Fruit fly (Drosophila melanogaster) whole organism, embryonic: Measurements from ENCODE around the gene CG1764.
A peak's percentile ranks its signal among the peaks of the same experiment; 100 is the strongest.

Experiments
- CG10979 ChIP-seq: fragments of 200-800 bp; sonication (Bioruptor generic); optimal IDR thresholded peaks from 2 replicates; lab custom pipeline; 2018; ENCODE audit warnings: missing biosample characterization, mild to moderate bottlenecking, missing genetic modification characterization, moderate library complexity
- CG11247 ChIP-seq: fragments of 200-800 bp; sonication (Bioruptor generic); IDR thresholded peaks from 2 replicates; pipeline ENCODE4 v1.3.6; 2022; ENCODE audit warnings: missing biosample characterization, missing genetic modification characterization
- CG11504 ChIP-seq: fragments of 200-800 bp; sonication (Bioruptor generic); optimal IDR thresholded peaks from 3 replicates; lab custom pipeline; 2019; ENCODE audit warnings: missing biosample characterization, mild to moderate bottlenecking, missing genetic modification characterization, moderate library complexity
- CG11696 ChIP-seq: fragments of 200-800 bp; sonication (Bioruptor generic); IDR thresholded peaks from 2 replicates; pipeline ENCODE4 v1.3.6; 2022; ENCODE audit warnings: missing biosample characterization, missing genetic modification characterization
- CG11723 ChIP-seq: fragments of 200-800 bp; sonication (Bioruptor generic); optimal IDR thresholded peaks from 2 replicates; lab custom pipeline; 2017; ENCODE audit warnings: missing biosample characterization, mild to moderate bottlenecking, missing genetic modification characterization
- CG18262 ChIP-seq: fragments of 200-800 bp; optimal IDR thresholded peaks from 3 replicates; lab custom pipeline; 2019; ENCODE audit warnings: missing biosample characterization, mild to moderate bottlenecking, missing genetic modification characterization, moderate library complexity
- CG18599 ChIP-seq: fragments of 200-800 bp; sonication (Bioruptor generic); optimal IDR thresholded peaks from 3 replicates; lab custom pipeline; 2017; ENCODE audit warnings: missing biosample characterization, missing genetic modification characterization, mild to moderate bottlenecking, moderate library complexity, missing genetic modification reagents
- CG2875 ChIP-seq: fragments of 200-800 bp; sonication (Bioruptor generic); optimal IDR thresholded peaks from 2 replicates; lab custom pipeline; 2017; ENCODE audit warnings: missing biosample characterization, mild to moderate bottlenecking, missing genetic modification characterization, missing genetic modification reagents
- CG3065 ChIP-seq: fragments of 200-800 bp; sonication (Bioruptor generic); optimal IDR thresholded peaks from 2 replicates; lab custom pipeline; 2016; ENCODE audit warnings: missing biosample characterization, missing genetic modification characterization
- CG31388 ChIP-seq: fragments of 200-800 bp; sonication (Bioruptor generic); optimal IDR thresholded peaks from 2 replicates; lab custom pipeline; 2016; ENCODE audit warnings: missing biosample characterization, missing genetic modification characterization
- CG32772 ChIP-seq: fragments of 200-800 bp; sonication (Bioruptor generic); IDR thresholded peaks from 2 replicates; pipeline ENCODE4 v1.3.6; 2022; ENCODE audit warnings: missing biosample characterization, missing genetic modification characterization
- CG33557 ChIP-seq: fragments of 200-800 bp; sonication (Bioruptor generic); optimal IDR thresholded peaks from 2 replicates; lab custom pipeline; 2019; ENCODE audit warnings: missing biosample characterization, mild to moderate bottlenecking, missing genetic modification characterization, moderate library complexity
- CG34422 ChIP-seq: fragments of 200-800 bp; sonication (Bioruptor generic); IDR thresholded peaks from 3 replicates; pipeline ENCODE4 v1.3.6; 2022; ENCODE audit warnings: missing biosample characterization, missing genetic modification characterization
- CG4424 ChIP-seq: fragments of 200-800 bp; sonication (Bioruptor generic); optimal IDR thresholded peaks from 3 replicates; lab custom pipeline; 2016; ENCODE audit warnings: missing biosample characterization, missing genetic modification characterization
- CG6683 ChIP-seq: fragments of 200-800 bp; sonication (Bioruptor generic); optimal IDR thresholded peaks from 2 replicates; lab custom pipeline; 2017; ENCODE audit warnings: missing biosample characterization, mild to moderate bottlenecking, missing genetic modification characterization, missing genetic modification reagents
- CG8478 ChIP-seq: fragments of >200 bp; optimal IDR thresholded peaks from 2 replicates; lab custom pipeline; 2018
- Camta ChIP-seq: fragments of 200-800 bp; sonication (Bioruptor generic); optimal IDR thresholded peaks from 2 replicates; lab custom pipeline; 2016; ENCODE audit warnings: missing biosample characterization, missing genetic modification characterization
- CoRest ChIP-seq: fragments of 200-800 bp; sonication (Bioruptor generic); optimal IDR thresholded peaks from 3 replicates; lab custom pipeline; 2018; ENCODE audit warnings: missing biosample characterization, mild to moderate bottlenecking, missing genetic modification characterization, moderate library complexity
- Dref ChIP-seq: fragments of 200-800 bp; sonication (Bioruptor generic); IDR thresholded peaks from 2 replicates; pipeline ENCODE4 v1.3.6; 2022; ENCODE audit warnings: missing biosample characterization, missing genetic modification characterization
- Hmx ChIP-seq: fragments of 200-800 bp; sonication (Bioruptor generic); optimal IDR thresholded peaks from 2 replicates; lab custom pipeline; 2016; ENCODE audit warnings: missing biosample characterization, missing genetic modification characterization
- Hr39 ChIP-seq: fragments of >200 bp; optimal IDR thresholded peaks from 2 replicates; lab custom pipeline; 2017
- NC2β ChIP-seq: fragments of 200-800 bp; sonication (Bioruptor generic); optimal IDR thresholded peaks from 2 replicates; lab custom pipeline; 2016; ENCODE audit warnings: missing biosample characterization, missing genetic modification characterization
- NFAT ChIP-seq: fragments of 200-800 bp; sonication (Bioruptor generic); IDR thresholded peaks from 2 replicates; pipeline ENCODE4 v1.3.6; 2022; ENCODE audit warnings: missing biosample characterization, missing genetic modification characterization
- Ptx1 ChIP-seq: fragments of 200-800 bp; sonication (Bioruptor generic); IDR thresholded peaks from 2 replicates; pipeline ENCODE4 v1.3.6; 2022; ENCODE audit warnings: missing biosample characterization, missing genetic modification characterization
- Ravus ChIP-seq: fragments of 200-800 bp; sonication (Bioruptor generic); IDR thresholded peaks from 2 replicates; pipeline ENCODE4 v1.3.6; 2022; ENCODE audit warnings: missing biosample characterization, missing genetic modification characterization
- Sox100B ChIP-seq: fragments of 200-800 bp; sonication (Bioruptor generic); optimal IDR thresholded peaks from 3 replicates; lab custom pipeline; 2018; ENCODE audit warnings: missing biosample characterization, mild to moderate bottlenecking, missing genetic modification characterization
- ab ChIP-seq: fragments of 200-800 bp; sonication (Bioruptor generic); optimal IDR thresholded peaks from 2 replicates; lab custom pipeline; 2016; ENCODE audit warnings: missing biosample characterization, missing genetic modification characterization
- br ChIP-seq: fragments of >200 bp; optimal IDR thresholded peaks from 2 replicates; lab custom pipeline; 2017
- bsh ChIP-seq, 2 experiments: fragments of 200-800 bp; sonication (Bioruptor generic); optimal IDR thresholded peaks; 2 replicates each; lab custom pipeline; 2017 to 2018; ENCODE audit warnings: mild to moderate bottlenecking in 2 of 2, missing biosample characterization in 2 of 2, missing genetic modification characterization in 2 of 2, moderate library complexity in 1 of 2
- chn ChIP-seq: fragments of 200-800 bp; sonication (Bioruptor generic); optimal IDR thresholded peaks from 2 replicates; lab custom pipeline; 2016; ENCODE audit warnings: missing biosample characterization, missing genetic modification characterization
- dmrt99B ChIP-seq: fragments of 200-800 bp; sonication (Bioruptor generic); optimal IDR thresholded peaks from 2 replicates; lab custom pipeline; 2018; ENCODE audit warnings: missing biosample characterization, mild to moderate bottlenecking, missing genetic modification characterization, moderate library complexity
- dpn ChIP-seq, 2 experiments: fragments of 200-800 bp; sonication (Bioruptor generic); optimal IDR thresholded peaks; 3 replicates each; lab custom pipeline; 2016; ENCODE audit warnings: missing biosample characterization in 2 of 2, missing genetic modification characterization in 2 of 2
- emc ChIP-seq: fragments of 200-800 bp; sonication (Bioruptor generic); optimal IDR thresholded peaks from 2 replicates; lab custom pipeline; 2016; ENCODE audit warnings: missing biosample characterization, missing genetic modification characterization
- fd102C ChIP-seq: fragments of 200-800 bp; sonication (Bioruptor generic); optimal IDR thresholded peaks from 2 replicates; lab custom pipeline; 2018; ENCODE audit warnings: missing biosample characterization, mild to moderate bottlenecking, missing genetic modification characterization, moderate library complexity
- gce ChIP-seq: fragments of 200-800 bp; sonication (Bioruptor generic); IDR thresholded peaks from 3 replicates; pipeline ENCODE4 v1.3.6; 2022; ENCODE audit warnings: missing biosample characterization, missing genetic modification characterization
- lab ChIP-seq: fragments of 200-800 bp; sonication (Bioruptor generic); optimal IDR thresholded peaks from 3 replicates; lab custom pipeline; 2017; ENCODE audit warnings: missing biosample characterization, missing genetic modification characterization, mild to moderate bottlenecking, moderate library complexity, missing genetic modification reagents
- lilli ChIP-seq: fragments of 200-800 bp; sonication (Bioruptor generic); optimal IDR thresholded peaks from 3 replicates; lab custom pipeline; 2016; ENCODE audit warnings: missing biosample characterization, missing genetic modification characterization
- mam ChIP-seq: fragments of 200-800 bp; sonication (Bioruptor generic); optimal IDR thresholded peaks from 3 replicates; lab custom pipeline; 2016; ENCODE audit warnings: missing biosample characterization, missing genetic modification characterization
- mirr ChIP-seq: fragments of 200-800 bp; sonication (Bioruptor generic); optimal IDR thresholded peaks from 3 replicates; lab custom pipeline; 2018; ENCODE audit warnings: missing biosample characterization, mild to moderate bottlenecking, missing genetic modification characterization
- nerfin-1 ChIP-seq: fragments of 200-800 bp; sonication (Bioruptor generic); optimal IDR thresholded peaks from 3 replicates; lab custom pipeline; 2019; ENCODE audit warnings: missing biosample characterization, mild to moderate bottlenecking, missing genetic modification characterization, moderate library complexity
- otp ChIP-seq: fragments of 200-800 bp; sonication (Bioruptor generic); IDR thresholded peaks from 3 replicates; pipeline ENCODE4, ENCODE4 v1.3.6; 2022; ENCODE audit warnings: missing biosample characterization, missing genetic modification characterization
- pnt ChIP-seq: fragments of 200-800 bp; sonication (Bioruptor generic); optimal IDR thresholded peaks from 3 replicates; lab custom pipeline; 2016; ENCODE audit warnings: missing biosample characterization, missing genetic modification characterization
- prd ChIP-seq, 3 experiments: fragments of >200 bp in 2 of 3; fragments of 200-800 bp in 1 of 3; sonication (Bioruptor generic) in 1 of 3; optimal IDR thresholded peaks in 2 of 3; IDR thresholded peaks in 1 of 3; 2 replicates in 2 of 3; 3 replicates in 1 of 3; pipeline versions ENCODE4 v1.3.6 to Lab custom; 2017 to 2022; ENCODE audit warnings: missing biosample characterization in 1 of 3, missing genetic modification characterization in 1 of 3
- sens ChIP-seq: fragments of 200-800 bp; sonication (Bioruptor generic); peaks from one replicate; lab custom pipeline; 2016; ENCODE audit warnings: missing biosample characterization, missing genetic modification characterization
- sob ChIP-seq: fragments of 200-800 bp; sonication (Bioruptor generic); IDR thresholded peaks from 2 replicates; pipeline ENCODE4 v1.3.6; 2022; ENCODE audit warnings: missing biosample characterization, missing genetic modification characterization
- tap ChIP-seq: fragments of 200-800 bp; optimal IDR thresholded peaks from 3 replicates; lab custom pipeline; 2019; ENCODE audit warnings: missing biosample characterization, mild to moderate bottlenecking, missing genetic modification characterization, moderate library complexity
- toy ChIP-seq: fragments of 200-800 bp; sonication (Bioruptor generic); IDR thresholded peaks from 2 replicates; pipeline ENCODE4 v1.3.6; 2022; ENCODE audit warnings: missing biosample characterization, missing genetic modification characterization
- unpg ChIP-seq: fragments of 200-800 bp; sonication (Bioruptor generic); optimal IDR thresholded peaks from 3 replicates; lab custom pipeline; 2018; ENCODE audit warnings: missing biosample characterization, mild to moderate bottlenecking, missing genetic modification characterization, moderate library complexity
- vfl ChIP-seq: fragments of 200-800 bp; sonication (Bioruptor generic); optimal IDR thresholded peaks from 2 replicates; lab custom pipeline; 2016; ENCODE audit warnings: missing biosample characterization, missing genetic modification characterization
- yki ChIP-seq: fragments of >200 bp; optimal IDR thresholded peaks from 3 replicates; lab custom pipeline; 2018
- zf30C ChIP-seq: fragments of 200-800 bp; sonication (Bioruptor generic); optimal IDR thresholded peaks from 3 replicates; lab custom pipeline; 2018; ENCODE audit warnings: missing biosample characterization, mild to moderate bottlenecking, missing genetic modification characterization

Gene CG1764

dm6 chrX:13253062-13253724 is 49.0 kb downstream of the CG1764 start (continued):
- TF ChIP-seq CG8478 (lab: Kevin White, UChicago) (no peak), Ptx1 (GFP tag; lab: Robert Waterston, UW) (peak; percentile 77), tap (tag; lab: Kevin White, UChicago) (peak; percentile 25), nerfin-1 (tag; lab: Kevin White, UChicago) (no peak), mirr (GFP tag; lab: Kevin White, UChicago) (no peak), Sox100B (GFP tag; lab: Kevin White, UChicago) (peak; percentile 24), CG11696 (GFP tag; lab: Robert Waterston, UW) (no peak), mam (peak; percentile 55), gce (no peak), Camta (GFP tag; lab: Kevin White, UChicago) (peak; percentile 38), CG2875 (GFP tag; lab: Kevin White, UChicago) (no peak), otp (GFP tag; lab: Robert Waterston, UW) (no peak), NC2β (no peak), prd (optimal IDR thresholded peaks at IDR 0.05; lab: Kevin White, UChicago) (no peak), prd (GFP tag; IDR thresholded peaks at IDR 0.05; lab: Robert Waterston, UW) (peak; percentile 30), toy (GFP tag; lab: Robert Waterston, UW) (no peak), dmrt99B (tag; lab: Kevin White, UChicago) (peak; percentile 50), CG18262 (peak; percentile 53), CG34422 (GFP tag; lab: Robert Waterston, UW) (peak; percentile 28; the same call in 1 of the 3 replicates), CG31388 (GFP tag; lab: Kevin White, UChicago) (no peak), Hmx (GFP tag; lab: Kevin White, UChicago) (no peak), CoRest (tag; lab: Kevin White, UChicago) (peak; percentile 42), CG11247 (GFP tag; lab: Robert Waterston, UW) (peak; percentile 25; the same call in 1 of the 2 replicates), ab (GFP tag; lab: Kevin White, UChicago) (no peak), unpg (GFP tag; lab: Kevin White, UChicago) (peak; percentile 31), emc (no peak), lilli (GFP tag; lab: Kevin White, UChicago) (peak; percentile 50), CG10979 (tag; lab: Kevin White, UChicago) (peak; percentile 40), CG6683 (GFP tag; lab: Kevin White, UChicago) (no peak), sob (GFP tag; lab: Robert Waterston, UW) (0 out of 2 replicates have a peak, but pooled peaks have one; percentile 17), fd102C (no peak), lab (GFP tag; lab: Kevin White, UChicago) (peak; percentile 18), CG33557 (GFP tag; lab: Kevin White, UChicago) (no peak), yki (no peak), CG18599 (GFP tag; lab: Kevin White, UChicago) (peak; percentile 4), sens (peak; percentile 91), CG32772 (GFP tag; lab: Robert Waterston, UW) (0 out of 2 replicates have a peak, but pooled peaks have one; percentile 22), NFAT (no peak), bsh (GFP tag; optimal IDR thresholded peaks at IDR 0.05; lab: Kevin White, UChicago) (peak in 1 of 2 experiments; percentile 31), CG3065 (GFP tag; lab: Kevin White, UChicago) (no peak), chn (GFP tag; lab: Kevin White, UChicago) (peak; percentile 21), pnt (GFP tag; lab: Kevin White, UChicago) (peak; percentile 20), Dref (GFP tag; lab: Robert Waterston, UW) (no peak), zf30C (GFP tag; lab: Kevin White, UChicago) (no peak), vfl (GFP tag; lab: Kevin White, UChicago) (no peak), CG11723 (GFP tag; lab: Kevin White, UChicago) (no peak), CG4424 (GFP tag; lab: Kevin White, UChicago) (no peak), CG11504 (tag; lab: Kevin White, UChicago) (peak; percentile 63), br (no peak), Ravus (GFP tag; lab: Robert Waterston, UW) (peak; percentile 19), Hr39 (no peak), dpn (GFP tag; optimal IDR thresholded peaks at IDR 0.05; lab: Kevin White, UChicago) (peak; percentile 23 to 43)
